Worm (Caenorhabditis elegans) whole organism, L4/young adult: ENCODE data around the gene ZK662.6.

Source experiments
- W03F9.2 ChIP-seq: fragments of 150-350 bp; optimal IDR thresholded peaks from 2 replicates; lab custom pipeline; 2014; ENCODE audit warnings: missing biosample characterization, missing genetic modification characterization
- him-1 ChIP-seq: sonication (generic microtip); optimal IDR thresholded peaks from 2 replicates; lab custom pipeline; 2016; ENCODE audit warnings: missing genotype, missing genetic modification reagents, missing genetic modification characterization, missing compliant biosample characterization

ce11 chrX:15747814-15748213, 29.4 kb downstream of the ZK662.6 start:
- TF ChIP-seq W03F9.2 (tag; lab: Kevin White, UChicago) (no peak), him-1 (tag; lab: Kevin White, UChicago) (no peak)
